Worm (Caenorhabditis elegans) whole organism, L4 larva: ENCODE results near the gene W02G9.3.

ENCODE experiments used
- aha-1 ChIP-seq: fragments of 150-350 bp; peaks from one replicate; lab custom pipeline; 2014; ENCODE audit warnings: missing biosample characterization, missing genetic modification characterization
- ces-1 ChIP-seq: fragments of 150-350 bp; sonication (generic microtip); optimal IDR thresholded peaks from 4 replicates; lab custom pipeline; 2014; ENCODE audit warnings: missing biosample characterization, missing genetic modification reagents, missing genetic modification characterization
- lin-13 ChIP-seq: fragments of 150-350 bp; optimal IDR thresholded peaks from 2 replicates; lab custom pipeline; 2014; ENCODE audit warnings: missing biosample characterization, missing genetic modification reagents, missing genetic modification characterization
- mdl-1 ChIP-seq, 2 experiments: fragments of 150-350 bp in 1 of 2; sonication (generic microtip) in 1 of 2; optimal IDR thresholded peaks; 2 replicates each; lab custom pipeline; 2014 to 2017; ENCODE audit warnings: missing biosample characterization in 2 of 2, missing genetic modification characterization in 2 of 2
- unc-39 ChIP-seq: sonication (generic microtip); optimal IDR thresholded peaks from 2 replicates; lab custom pipeline; 2017; ENCODE audit warnings: missing biosample characterization, missing genetic modification characterization
- unc-62 ChIP-seq, 3 experiments: fragments of 150-350 bp in 1 of 3; sonication (generic microtip); optimal IDR thresholded peaks in 2 of 3; peaks in 1 of 3; 1 replicate in 1 of 3; 2 replicates in 2 of 3; lab custom pipeline; 2014 to 2017; ENCODE audit warnings: missing biosample characterization in 3 of 3, missing genetic modification characterization in 3 of 3, missing genetic modification reagents in 3 of 3, missing genotype in 1 of 3
- ztf-11 ChIP-seq: fragments of 150-350 bp; optimal IDR thresholded peaks from 2 replicates; lab custom pipeline; 2014; ENCODE audit warnings: missing biosample characterization, missing genetic modification characterization

DNA sequence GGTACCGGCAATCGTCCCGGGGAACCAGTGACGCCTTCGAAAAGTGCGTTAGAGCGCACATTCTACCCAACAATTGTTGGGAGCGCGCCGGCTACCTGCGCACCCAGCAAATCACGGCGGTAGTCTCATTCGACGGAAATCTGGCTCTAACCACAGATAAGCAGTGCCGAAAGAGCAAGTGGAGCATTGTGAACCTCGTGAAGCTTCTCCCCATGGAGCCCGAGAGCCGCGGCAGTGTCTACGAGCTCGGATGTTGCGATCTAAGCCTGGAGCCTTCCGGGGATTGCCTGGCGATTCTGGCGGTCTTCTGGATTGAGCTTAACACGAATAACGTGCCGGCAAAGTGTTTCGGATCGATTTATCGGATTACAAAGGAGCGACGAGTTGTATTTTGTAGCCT, 33.3 kb upstream of the W02G9.3 start:
- TF ChIP-seq ces-1 (GFP tag; lab: Kevin White, UChicago) (no peak), unc-62 (GFP tag; optimal IDR thresholded peaks at IDR 0.05 in 1 of 2; lab: Kevin White, UChicago) (no peak), unc-62 (tag; optimal IDR thresholded peaks at IDR 0.05; lab: Kevin White, UChicago) (no peak), aha-1 (tag; lab: Kevin White, UChicago) (no peak), mdl-1 (tag; optimal IDR thresholded peaks at IDR 0.05; lab: Kevin White, UChicago) (no peak), unc-39 (tag; lab: Kevin White, UChicago) (no peak), lin-13 (GFP tag; lab: Kevin White, UChicago) (no peak), ztf-11 (no peak)
